Worm (Caenorhabditis elegans) whole organism, mixed stage, embryonic: ENCODE results near the gene srw-108.

ENCODE experiments used
- blmp-1 ChIP-seq: fragments of 150-350 bp; optimal IDR thresholded peaks from 2 replicates; lab custom pipeline; 2014; ENCODE audit warnings: missing biosample characterization, missing genetic modification characterization
- ces-1 ChIP-seq: fragments of 150-350 bp; optimal IDR thresholded peaks from 2 replicates; lab custom pipeline; 2014; ENCODE audit warnings: missing biosample characterization, missing genetic modification reagents, missing genetic modification characterization
- elt-1 ChIP-seq: sonication (generic microtip); optimal IDR thresholded peaks from 2 replicates; lab custom pipeline; 2017; ENCODE audit warnings: missing genetic modification characterization, mild to moderate bottlenecking, missing compliant biosample characterization, antibody characterized with exemption, moderate library complexity, borderline replicate concordance; ENCODE audit not compliant: insufficient read depth
- elt-3 ChIP-seq: fragments of 150-350 bp; optimal IDR thresholded peaks from 2 replicates; lab custom pipeline; 2014; ENCODE audit warnings: missing biosample characterization, missing genetic modification characterization
- lsy-2 ChIP-seq: fragments of 150-350 bp; optimal IDR thresholded peaks from 2 replicates; lab custom pipeline; 2014; ENCODE audit warnings: missing biosample characterization, missing genetic modification characterization
- mep-1 ChIP-seq: fragments of 150-350 bp; optimal IDR thresholded peaks from 2 replicates; lab custom pipeline; 2017; ENCODE audit warnings: missing biosample characterization, missing genetic modification reagents, missing genetic modification characterization, inconsistent platforms
- nhr-12 ChIP-seq: fragments of 150-350 bp; optimal IDR thresholded peaks from 2 replicates; lab custom pipeline; 2014; ENCODE audit warnings: missing biosample characterization, missing genetic modification characterization
- nhr-2 ChIP-seq: fragments of 150-350 bp; optimal IDR thresholded peaks from 2 replicates; lab custom pipeline; 2014; ENCODE audit warnings: missing biosample characterization, missing genetic modification characterization
- nhr-28 ChIP-seq: fragments of 150-350 bp; optimal IDR thresholded peaks from 2 replicates; lab custom pipeline; 2014; ENCODE audit warnings: missing biosample characterization, missing genetic modification characterization
- pha-4 ChIP-seq: fragments of 150-350 bp; optimal IDR thresholded peaks from 2 replicates; lab custom pipeline; 2018; ENCODE audit warnings: missing biosample characterization, missing genetic modification reagents, missing genetic modification characterization
- snpc-4 ChIP-seq: fragments of 150-350 bp; optimal IDR thresholded peaks from 2 replicates; lab custom pipeline; 2014; ENCODE audit warnings: missing biosample characterization, missing genetic modification characterization
- unc-39 ChIP-seq: fragments of 150-350 bp; optimal IDR thresholded peaks from 2 replicates; lab custom pipeline; 2014; ENCODE audit warnings: missing biosample characterization, missing genetic modification characterization
- unc-62 ChIP-seq: fragments of 150-350 bp; optimal IDR thresholded peaks from 2 replicates; lab custom pipeline; 2014; ENCODE audit warnings: missing biosample characterization, missing genetic modification reagents, missing genetic modification characterization
- ztf-11 ChIP-seq: fragments of 150-350 bp; optimal IDR thresholded peaks from 2 replicates; lab custom pipeline; 2014; ENCODE audit warnings: missing biosample characterization, missing genetic modification characterization

DNA sequence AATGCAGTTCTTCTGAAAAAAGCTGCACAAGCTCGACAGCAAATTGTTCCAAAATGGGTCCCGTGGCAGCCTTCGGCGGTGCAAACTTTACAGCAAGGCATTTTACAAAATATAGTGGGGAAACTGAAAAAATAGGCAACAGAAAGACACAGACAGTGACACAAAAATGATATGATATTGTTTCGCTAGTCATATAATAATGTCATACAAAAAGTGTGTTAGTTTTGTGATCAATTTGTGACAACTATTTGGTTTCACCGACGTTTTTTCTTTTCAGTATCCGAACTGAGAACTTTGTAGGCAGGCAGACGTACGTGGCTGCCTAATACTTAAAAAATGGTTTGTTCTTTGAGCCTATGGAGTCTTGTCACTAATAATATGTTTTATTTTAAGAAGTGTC lies 8.3 kb upstream of the srw-108 start, which contains the start of gene nhr-210:
- no peak for TF ChIP-seq unc-62 (GFP tag; lab: Kevin White, UChicago)
- TF ChIP-seq nhr-12 (tag; lab: Kevin White, UChicago): no peak
- no peak for TF ChIP-seq ztf-11 (tag; lab: Kevin White, UChicago)
- TF ChIP-seq elt-1 (tag; lab: Kevin White, UChicago): no peak
- no peak for TF ChIP-seq nhr-2 (tag; lab: Kevin White, UChicago)
- no peak for TF ChIP-seq nhr-28 (tag; lab: Kevin White, UChicago)
- TF ChIP-seq pha-4 (tag; lab: Kevin White, UChicago): no peak
- TF ChIP-seq ces-1: no peak
- TF ChIP-seq unc-39 (tag; lab: Kevin White, UChicago): no peak
- TF ChIP-seq snpc-4 (tag; lab: Kevin White, UChicago): no peak
- TF ChIP-seq mep-1: no peak
- TF ChIP-seq lsy-2 (tag; lab: Kevin White, UChicago): no peak
- TF ChIP-seq elt-3 (tag; lab: Kevin White, UChicago): no peak
- TF ChIP-seq blmp-1 (tag; lab: Kevin White, UChicago): no peak
